Worm (Caenorhabditis elegans) whole organism, young adult: ENCODE measurements around the gene dre-1.

Experiments used
- B0019.2 ChIP-seq: fragments of 200-800 bp; sonication (Bioruptor generic); conservative IDR thresholded peaks from 2 replicates; pipeline ENCODE4 v1.3.6; 2022; ENCODE audit warnings: missing genetic modification reagents, missing genetic modification characterization, missing compliant biosample characterization
- B0261.1 ChIP-seq: sonication (generic microtip); optimal IDR thresholded peaks from 2 replicates; lab custom pipeline; 2016; ENCODE audit warnings: mild to moderate bottlenecking, missing genetic modification characterization, moderate library complexity, missing compliant biosample characterization
- B0336.3 ChIP-seq: fragments of 200-800 bp; sonication (Bioruptor generic); IDR thresholded peaks from 2 replicates; pipeline ENCODE4 v1.3.6; 2022; ENCODE audit warnings: missing genetic modification characterization, missing compliant biosample characterization
- C17E4.6 ChIP-seq: fragments of 200-800 bp; sonication (Bioruptor generic); IDR thresholded peaks from 2 replicates; pipeline ENCODE4 v1.3.6; 2022; ENCODE audit warnings: missing genetic modification reagents, missing genetic modification characterization, missing compliant biosample characterization
- F10E7.11 ChIP-seq: sonication (generic microtip); optimal IDR thresholded peaks from 2 replicates; lab custom pipeline; 2017; ENCODE audit warnings: mild to moderate bottlenecking, missing genetic modification characterization, moderate library complexity, missing compliant biosample characterization
- F52B5.7 ChIP-seq: sonication (generic microtip); optimal IDR thresholded peaks from 2 replicates; lab custom pipeline; 2016; ENCODE audit warnings: mild to moderate bottlenecking, missing genetic modification characterization, missing compliant biosample characterization
- K11D2.4 ChIP-seq: fragments of 200-800 bp; sonication (Bioruptor generic); IDR thresholded peaks from 2 replicates; pipeline ENCODE4 v1.3.6; 2022; ENCODE audit warnings: missing genetic modification reagents, missing genetic modification characterization, missing compliant biosample characterization
- Y53F4B.3 ChIP-seq: fragments of 200-800 bp; sonication (Bioruptor generic); IDR thresholded peaks from 2 replicates; pipeline ENCODE4 v1.3.6; 2022; ENCODE audit warnings: missing genetic modification reagents, missing genetic modification characterization, missing compliant biosample characterization
- Y56A3A.18 ChIP-seq: fragments of 200-800 bp; sonication (Bioruptor generic); IDR thresholded peaks from 2 replicates; pipeline ENCODE4 v1.3.6; 2022; ENCODE audit warnings: missing genetic modification reagents, missing genetic modification characterization, missing compliant biosample characterization
- Y79H2A.3 ChIP-seq: fragments of 200-800 bp; sonication (Bioruptor generic); conservative IDR thresholded peaks from 2 replicates; pipeline ENCODE4 v1.3.6; 2022; ENCODE audit warnings: missing genetic modification reagents, missing genetic modification characterization, missing compliant biosample characterization
- ZK185.1 ChIP-seq: sonication (generic microtip); optimal IDR thresholded peaks from 2 replicates; lab custom pipeline; 2016; ENCODE audit warnings: mild to moderate bottlenecking, missing genetic modification characterization, missing compliant biosample characterization; ENCODE audit not compliant: poor library complexity, severe bottlenecking
- ama-1 ChIP-seq, 3 experiments: fragments of 150-350 bp in 1 of 3; sonication (generic microtip) in 2 of 3; optimal IDR thresholded peaks; 2 replicates each; lab custom pipeline; 2014 to 2018; ENCODE audit warnings: missing biosample characterization in 2 of 3, missing genetic modification characterization in 2 of 3, missing genetic modification reagents in 2 of 3
- aptf-2 ChIP-seq: fragments of 200-800 bp; sonication (Bioruptor generic); conservative IDR thresholded peaks from 2 replicates; pipeline ENCODE4 v1.3.6; 2022; ENCODE audit warnings: missing genetic modification reagents, missing genetic modification characterization, missing compliant biosample characterization
- atf-7 ChIP-seq: sonication (generic microtip); optimal IDR thresholded peaks from 2 replicates; lab custom pipeline; 2017; ENCODE audit warnings: mild to moderate bottlenecking, missing genetic modification characterization, missing compliant biosample characterization
- bed-1 ChIP-seq: fragments of 200-800 bp; sonication (Bioruptor generic); IDR thresholded peaks from 2 replicates; pipeline ENCODE4 v1.3.6; 2022; ENCODE audit warnings: missing genetic modification reagents, missing genetic modification characterization, missing compliant biosample characterization
- bed-2 ChIP-seq: fragments of 200-800 bp; sonication (Bioruptor generic); IDR thresholded peaks from 2 replicates; pipeline ENCODE4 v1.3.6; 2022; ENCODE audit warnings: missing genetic modification reagents, missing genetic modification characterization, missing compliant biosample characterization
- ccch-3 ChIP-seq: fragments of 200-800 bp; sonication (Bioruptor generic); optimal IDR thresholded peaks from 2 replicates; lab custom pipeline; 2018; ENCODE audit warnings: mild to moderate bottlenecking, missing genetic modification characterization, missing compliant biosample characterization
- cebp-1 ChIP-seq, 2 experiments: fragments of 200-800 bp in 1 of 2; sonication (Bioruptor generic) in 1 of 2; sonication (generic microtip) in 1 of 2; IDR thresholded peaks in 1 of 2; optimal IDR thresholded peaks in 1 of 2; 2 replicates each; pipeline versions ENCODE4 v1.3.6 to Lab custom; 2017 to 2022; ENCODE audit warnings: missing compliant biosample characterization in 2 of 2, missing genetic modification characterization in 2 of 2, mild to moderate bottlenecking in 1 of 2, missing genetic modification reagents in 1 of 2, moderate library complexity in 1 of 2
- ceh-100 ChIP-seq: fragments of 200-800 bp; sonication (Bioruptor generic); IDR thresholded peaks from 2 replicates; pipeline ENCODE4 v1.3.6; 2022; ENCODE audit warnings: missing genetic modification reagents, missing genetic modification characterization, missing compliant biosample characterization
- ceh-40 ChIP-seq: fragments of 200-800 bp; sonication (Bioruptor generic); IDR thresholded peaks from 2 replicates; pipeline ENCODE4 v1.3.6; 2022; ENCODE audit warnings: missing genetic modification characterization, missing compliant biosample characterization
- ceh-58 ChIP-seq: fragments of 200-800 bp; sonication (Bioruptor generic); IDR thresholded peaks from 2 replicates; pipeline ENCODE4 v1.3.6; 2022; ENCODE audit warnings: missing genetic modification characterization, missing compliant biosample characterization
- ceh-79 ChIP-seq: sonication (generic microtip); optimal IDR thresholded peaks from 2 replicates; lab custom pipeline; 2017; ENCODE audit warnings: mild to moderate bottlenecking, missing genetic modification characterization, missing compliant biosample characterization
- hlh-12 ChIP-seq: sonication (generic microtip); optimal IDR thresholded peaks from 2 replicates; lab custom pipeline; 2016; ENCODE audit warnings: missing genetic modification characterization, missing compliant biosample characterization
- hmg-20 ChIP-seq: fragments of 200-800 bp; sonication (Bioruptor generic); IDR thresholded peaks from 2 replicates; pipeline ENCODE4 v1.3.6; 2022; ENCODE audit warnings: missing genetic modification reagents, missing genetic modification characterization, missing compliant biosample characterization
- hrde-1 ChIP-seq: sonication (generic microtip); optimal IDR thresholded peaks from 2 replicates; lab custom pipeline; 2016; ENCODE audit warnings: missing genetic modification characterization, mild to moderate bottlenecking, missing compliant biosample characterization, moderate library complexity, missing genotype, missing genetic modification reagents, borderline replicate concordance
- hsf-1 ChIP-seq: fragments of 200-800 bp; sonication (Bioruptor generic); IDR thresholded peaks from 2 replicates; pipeline ENCODE4 v1.3.6; 2022; ENCODE audit warnings: missing genetic modification reagents, missing genetic modification characterization, missing compliant biosample characterization
- lag-1 ChIP-seq: fragments of 200-800 bp; sonication (Bioruptor generic); IDR thresholded peaks from 2 replicates; pipeline ENCODE4 v1.3.6; 2022; ENCODE audit warnings: missing genetic modification reagents, missing genetic modification characterization, missing compliant biosample characterization
- lin-26 ChIP-seq: fragments of 200-800 bp; sonication (Bioruptor generic); IDR thresholded peaks from 2 replicates; pipeline ENCODE4 v1.3.6; 2022; ENCODE audit warnings: missing genetic modification reagents, missing genetic modification characterization, missing compliant biosample characterization
- lin-40 ChIP-seq: sonication (generic microtip); optimal IDR thresholded peaks from 2 replicates; lab custom pipeline; 2016; ENCODE audit warnings: missing genetic modification characterization, mild to moderate bottlenecking, missing compliant biosample characterization, missing genotype, missing genetic modification reagents
- lin-54 ChIP-seq: fragments of 200-800 bp; sonication (Bioruptor generic); optimal IDR thresholded peaks from 2 replicates; lab custom pipeline; 2018; ENCODE audit warnings: mild to moderate bottlenecking, missing genetic modification characterization, missing compliant biosample characterization
- lsy-27 ChIP-seq: sonication (generic microtip); optimal IDR thresholded peaks from 2 replicates; lab custom pipeline; 2017; ENCODE audit warnings: missing genetic modification characterization, mild to moderate bottlenecking, missing compliant biosample characterization, antibody characterized with exemption, missing genotype, borderline replicate concordance; ENCODE audit not compliant: insufficient read depth
- madf-10 ChIP-seq: sonication (generic microtip); optimal IDR thresholded peaks from 2 replicates; lab custom pipeline; 2016; ENCODE audit warnings: mild to moderate bottlenecking, missing genetic modification characterization, missing compliant biosample characterization
- madf-3 ChIP-seq: fragments of 200-800 bp; sonication (Bioruptor generic); IDR thresholded peaks from 2 replicates; pipeline ENCODE4 v1.3.6; 2022; ENCODE audit warnings: missing genetic modification reagents, missing genetic modification characterization, missing compliant biosample characterization
- madf-8 ChIP-seq: fragments of 200-800 bp; sonication (Bioruptor generic); conservative IDR thresholded peaks from 2 replicates; pipeline ENCODE4 v1.3.6; 2022; ENCODE audit warnings: missing genetic modification reagents, missing genetic modification characterization, missing compliant biosample characterization
- nfya-2 ChIP-seq: fragments of 200-800 bp; sonication (Bioruptor generic); IDR thresholded peaks from 2 replicates; pipeline ENCODE4 v1.3.6; 2022; ENCODE audit warnings: missing genetic modification reagents, missing genetic modification characterization, missing compliant biosample characterization
- nhr-27 ChIP-seq: fragments of 200-800 bp; sonication (Bioruptor generic); optimal IDR thresholded peaks from 2 replicates; lab custom pipeline; 2018; ENCODE audit warnings: mild to moderate bottlenecking, missing genetic modification characterization, moderate library complexity, missing compliant biosample characterization
- nhr-80 ChIP-seq: sonication (generic microtip); optimal IDR thresholded peaks from 2 replicates; lab custom pipeline; 2016; ENCODE audit warnings: missing genetic modification characterization, missing compliant biosample characterization
- pbrm-1 ChIP-seq: fragments of 200-800 bp; sonication (Bioruptor generic); IDR thresholded peaks from 2 replicates; pipeline ENCODE4 v1.3.6; 2022; ENCODE audit warnings: missing genetic modification reagents, missing genetic modification characterization, missing compliant biosample characterization
- pha-4 ChIP-seq: fragments of 150-350 bp; sonication (generic microtip); optimal IDR thresholded peaks from 2 replicates; lab custom pipeline; 2014; ENCODE audit warnings: missing biosample characterization, missing genetic modification reagents, missing genetic modification characterization
- sdz-38 ChIP-seq: sonication (generic microtip); optimal IDR thresholded peaks from 2 replicates; lab custom pipeline; 2016; ENCODE audit warnings: missing genotype, missing genetic modification characterization, missing compliant biosample characterization
- snpc-3.4 ChIP-seq: sonication (generic microtip); optimal IDR thresholded peaks from 2 replicates; lab custom pipeline; 2017; ENCODE audit warnings: missing genetic modification characterization, mild to moderate bottlenecking, missing compliant biosample characterization, antibody characterized with exemption, moderate library complexity, missing genotype, missing genetic modification reagents
- sptf-2 ChIP-seq: fragments of 200-800 bp; sonication (Bioruptor generic); optimal IDR thresholded peaks from 2 replicates; lab custom pipeline; 2018; ENCODE audit warnings: mild to moderate bottlenecking, missing genetic modification characterization, missing compliant biosample characterization
- tlf-1 ChIP-seq: fragments of 200-800 bp; sonication (Bioruptor generic); optimal IDR thresholded peaks from 2 replicates; lab custom pipeline; 2018; ENCODE audit warnings: mild to moderate bottlenecking, missing genetic modification characterization, missing compliant biosample characterization
- ztf-26 ChIP-seq: sonication (generic microtip); optimal IDR thresholded peaks from 2 replicates; lab custom pipeline; 2017; ENCODE audit warnings: missing genetic modification characterization, missing compliant biosample characterization

The dre-1 gene

DNA sequence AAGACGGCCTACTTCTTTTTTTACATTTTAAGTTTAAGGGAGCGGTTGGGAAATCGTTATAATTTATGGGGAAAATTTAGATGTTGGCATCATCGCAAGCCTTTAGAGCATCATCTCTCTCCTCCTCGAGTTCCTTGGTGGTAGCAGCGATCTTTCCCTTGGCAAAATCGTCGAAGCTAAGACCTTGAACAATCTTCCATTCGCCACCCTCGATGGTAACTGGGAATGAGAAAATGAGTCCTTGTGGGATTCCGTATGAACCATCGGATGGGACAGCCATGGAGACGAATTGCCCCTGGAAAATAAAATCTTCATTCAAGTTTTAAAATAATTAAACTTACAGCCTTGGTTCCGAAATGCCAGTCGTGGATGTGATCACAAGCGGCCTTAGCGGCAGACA lies 31.0 kb downstream of the dre-1 start:
- TF ChIP-seq pha-4 (tag; lab: Kevin White, UChicago) (peak; percentile 21), bed-1 (GFP tag; lab: Robert Waterston, UW) (0 out of 2 replicates have a peak, but pooled peaks have one; percentile 27), hmg-20 (GFP tag; lab: Robert Waterston, UW) (peak; percentile 4; the same call in 1 of the 2 replicates), nfya-2 (GFP tag; lab: Robert Waterston, UW) (0 out of 2 replicates have a peak, but pooled peaks have one; percentile 34), B0336.3 (GFP tag; lab: Robert Waterston, UW) (peak; percentile 37; the same call in 1 of the 2 replicates), hrde-1 (tag; lab: Kevin White, UChicago) (no peak), madf-3 (GFP tag; lab: Robert Waterston, UW) (peak; percentile 55; the same call in 1 of the 2 replicates), sdz-38 (tag; lab: Kevin White, UChicago) (no peak), ZK185.1 (peak; percentile 59), B0261.1 (tag; lab: Kevin White, UChicago) (no peak)

DNA sequence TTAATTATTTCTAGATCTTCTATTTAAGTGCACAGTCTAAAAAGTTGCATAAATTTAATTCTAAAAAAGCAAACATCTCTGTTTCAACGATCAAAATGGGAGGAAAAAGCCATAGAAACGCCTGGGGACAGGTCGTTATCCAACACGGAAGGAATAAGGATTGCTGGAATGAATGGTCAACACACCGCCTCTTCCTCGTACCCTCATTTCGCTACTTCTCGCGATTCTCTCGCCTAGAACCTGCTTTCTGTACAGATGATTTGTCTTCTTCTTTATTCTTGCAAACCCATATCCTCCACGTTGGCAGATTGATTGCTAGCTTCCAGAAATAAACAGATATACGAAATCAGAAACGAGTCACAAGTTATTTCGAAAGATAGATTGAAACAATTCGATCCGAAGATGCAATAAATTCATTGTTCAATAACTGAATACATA lies 31.4 kb downstream of the dre-1 start, which contains the start of gene dpy-11:
Gene dpy-11, minus strand, starts transcription at position 354 of the 438 bp plus-strand sequence.
- TF ChIP-seq lsy-27 (tag; lab: Kevin White, UChicago): no peak
- TF ChIP-seq Y56A3A.18 (GFP tag; lab: Robert Waterston, UW): no peak; the same call in none of the 2 replicates
- no peak for TF ChIP-seq ccch-3 (GFP tag; lab: Kevin White, UChicago)
- TF ChIP-seq pha-4 (tag; lab: Kevin White, UChicago): no peak
- no peak for TF ChIP-seq nfya-2 (GFP tag; lab: Robert Waterston, UW)
- no peak for TF ChIP-seq snpc-3.4 (tag; lab: Kevin White, UChicago)
- TF ChIP-seq madf-3 (GFP tag; lab: Robert Waterston, UW): peak; percentile 80
- peak; percentile 98 for TF ChIP-seq ama-1 (optimal IDR thresholded peaks at IDR 0.05; lab: Kevin White, UChicago)
- TF ChIP-seq ama-1 (GFP tag; optimal IDR thresholded peaks at IDR 0.05; lab: Kevin White, UChicago): no peak
- no peak for TF ChIP-seq cebp-1 (GFP tag; IDR thresholded peaks at IDR 0.05; lab: Robert Waterston, UW)
- TF ChIP-seq cebp-1 (tag; optimal IDR thresholded peaks at IDR 0.05; lab: Kevin White, UChicago): peak; percentile 72
- TF ChIP-seq hrde-1 (tag; lab: Kevin White, UChicago): peak; percentile 20
- TF ChIP-seq sdz-38 (tag; lab: Kevin White, UChicago): no peak
- TF ChIP-seq B0019.2 (GFP tag; lab: Robert Waterston, UW): no peak
- no peak for TF ChIP-seq C17E4.6 (GFP tag; lab: Robert Waterston, UW)
- TF ChIP-seq F52B5.7 (tag; lab: Kevin White, UChicago): peak; percentile 74
- no peak for TF ChIP-seq madf-10
- TF ChIP-seq madf-8 (GFP tag; lab: Robert Waterston, UW): no peak
- TF ChIP-seq lag-1 (GFP tag; lab: Robert Waterston, UW): no peak
- peak; percentile 58 for TF ChIP-seq ztf-26
- TF ChIP-seq hsf-1 (GFP tag; lab: Robert Waterston, UW): peak; percentile 12; the same call in 1 of the 2 replicates
- TF ChIP-seq nhr-80: no peak
- no peak for TF ChIP-seq F10E7.11
- TF ChIP-seq hlh-12 (tag; lab: Kevin White, UChicago): no peak
- no peak for TF ChIP-seq B0261.1 (tag; lab: Kevin White, UChicago)
- no peak for TF ChIP-seq ceh-79 (tag; lab: Kevin White, UChicago)
- TF ChIP-seq bed-2 (GFP tag; lab: Robert Waterston, UW): no peak
- TF ChIP-seq Y79H2A.3 (GFP tag; lab: Robert Waterston, UW): no peak
- peak; percentile 64 for TF ChIP-seq tlf-1 (GFP tag; lab: Kevin White, UChicago)
- TF ChIP-seq hmg-20 (GFP tag; lab: Robert Waterston, UW): peak; percentile 23; the same call in 1 of the 2 replicates
- peak; percentile 33 for TF ChIP-seq lin-40 (tag; lab: Kevin White, UChicago)
- peak; percentile 27; the same call in 1 of the 2 replicates for TF ChIP-seq lin-26
- TF ChIP-seq atf-7: peak; percentile 55
- TF ChIP-seq K11D2.4 (GFP tag; lab: Robert Waterston, UW): peak; percentile 58; the same call in 1 of the 2 replicates
- no peak for TF ChIP-seq aptf-2 (GFP tag; lab: Robert Waterston, UW)
- no peak for TF ChIP-seq nhr-27 (tag; lab: Kevin White, UChicago)
- TF ChIP-seq sptf-2 (GFP tag; lab: Kevin White, UChicago): no peak
- TF ChIP-seq lin-54 (GFP tag; lab: Kevin White, UChicago): peak; percentile 28
- no peak for TF ChIP-seq Y53F4B.3 (GFP tag; lab: Robert Waterston, UW)
- TF ChIP-seq ceh-40 (GFP tag; lab: Robert Waterston, UW): no peak
- TF ChIP-seq ceh-100 (GFP tag; lab: Robert Waterston, UW): no peak
- no peak for TF ChIP-seq ceh-58
- 0 out of 2 replicates have a peak, but pooled peaks have one; percentile 59 for TF ChIP-seq pbrm-1
- TF ChIP-seq B0336.3 (GFP tag; lab: Robert Waterston, UW): peak; percentile 92
